Fruit fly (Drosophila melanogaster): ENCODE data around the gene CG6178.

DNA sequence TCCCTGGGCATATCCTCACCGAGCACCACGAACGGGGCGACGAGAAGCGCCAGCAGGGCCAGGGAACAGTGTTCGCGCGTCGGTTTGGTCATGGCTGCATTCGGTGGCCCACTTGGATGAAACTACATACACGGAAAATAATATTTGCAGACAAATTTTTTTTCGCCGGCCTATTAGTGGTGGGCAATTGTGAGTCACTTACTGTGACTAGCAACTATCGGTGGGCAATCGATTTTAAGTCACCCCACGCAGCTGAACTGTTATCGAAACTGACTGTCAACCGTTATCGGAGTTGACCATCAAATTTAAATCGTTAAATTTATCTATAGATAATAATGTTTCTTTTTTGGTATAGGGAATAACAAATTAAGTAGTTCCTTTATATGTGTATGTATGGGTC is 17.2 kb downstream of the CG6178 start, which contains the start of gene CG5510:
- TF ChIP-seq CG7045 (GFP tag; optimal IDR thresholded peaks at IDR 0.05): no peak
- TF ChIP-seq kay (GFP tag; ENCODE audit: borderline replicate concordance): no peak
- peak in 1 of 2 experiments; percentile 34 for TF ChIP-seq cnc (optimal IDR thresholded peaks at IDR 0.05)
- TF ChIP-seq toe (GFP tag; optimal IDR thresholded peaks at IDR 0.05): no peak
- TF ChIP-seq ovo (GFP tag; optimal IDR thresholded peaks at IDR 0.05): no peak
- peak; percentile 79 for TF ChIP-seq bab1 (GFP tag; optimal IDR thresholded peaks at IDR 0.05)
- peak; percentile 16 for TF ChIP-seq cic (GFP tag; optimal IDR thresholded peaks at IDR 0.05)

Measured in whole organism, adult.